Worm (Caenorhabditis elegans) whole organism, young adult: ENCODE results near the gene srx-19.
A peak's percentile ranks its signal among the peaks of the same experiment; 100 is the strongest.

ENCODE experiments used
- B0261.1 ChIP-seq: sonication (generic microtip); optimal IDR thresholded peaks from 2 replicates; lab custom pipeline; 2016; ENCODE audit warnings: mild to moderate bottlenecking, missing genetic modification characterization, moderate library complexity, missing compliant biosample characterization
- F23B12.7 ChIP-seq: sonication (generic microtip); optimal IDR thresholded peaks from 2 replicates; lab custom pipeline; 2017; ENCODE audit warnings: missing genetic modification characterization, mild to moderate bottlenecking, missing compliant biosample characterization, antibody characterized with exemption, moderate library complexity; ENCODE audit not compliant: insufficient read depth
- F33H1.4 ChIP-seq: fragments of 200-800 bp; sonication (Bioruptor generic); IDR thresholded peaks from 2 replicates; pipeline ENCODE4 v1.3.6; 2022; ENCODE audit warnings: missing genetic modification reagents, missing genetic modification characterization, missing compliant biosample characterization
- F49E8.2 ChIP-seq: sonication (generic microtip); optimal IDR thresholded peaks from 3 replicates; lab custom pipeline; 2017; ENCODE audit warnings: missing genetic modification characterization, mild to moderate bottlenecking, missing compliant biosample characterization, antibody characterized with exemption, moderate library complexity; ENCODE audit not compliant: insufficient read depth
- F55B11.4 ChIP-seq: sonication (generic microtip); optimal IDR thresholded peaks from 2 replicates; lab custom pipeline; 2016; ENCODE audit warnings: missing compliant biosample characterization, missing genetic modification characterization, borderline replicate concordance; ENCODE audit not compliant: insufficient read depth
- F57A8.1 ChIP-seq: fragments of 200-800 bp; sonication (Bioruptor generic); optimal IDR thresholded peaks from 2 replicates; lab custom pipeline; 2018; ENCODE audit warnings: mild to moderate bottlenecking, missing genetic modification characterization, moderate library complexity, missing compliant biosample characterization
- T26A5.8 ChIP-seq: sonication (generic microtip); optimal IDR thresholded peaks from 2 replicates; lab custom pipeline; 2016; ENCODE audit warnings: missing genetic modification characterization, missing compliant biosample characterization
- Y53F4B.3 ChIP-seq: fragments of 200-800 bp; sonication (Bioruptor generic); IDR thresholded peaks from 2 replicates; pipeline ENCODE4 v1.3.6; 2022; ENCODE audit warnings: missing genetic modification reagents, missing genetic modification characterization, missing compliant biosample characterization
- Y79H2A.3 ChIP-seq: fragments of 200-800 bp; sonication (Bioruptor generic); conservative IDR thresholded peaks from 2 replicates; pipeline ENCODE4 v1.3.6; 2022; ENCODE audit warnings: missing genetic modification reagents, missing genetic modification characterization, missing compliant biosample characterization
- Y95B8A.8 ChIP-seq: fragments of 200-800 bp; sonication (Bioruptor generic); IDR thresholded peaks from 2 replicates; pipeline ENCODE4 v1.3.6; 2022; ENCODE audit warnings: missing genetic modification reagents, missing genetic modification characterization, missing compliant biosample characterization
- ZK185.1 ChIP-seq: sonication (generic microtip); optimal IDR thresholded peaks from 2 replicates; lab custom pipeline; 2016; ENCODE audit warnings: mild to moderate bottlenecking, missing genetic modification characterization, missing compliant biosample characterization; ENCODE audit not compliant: poor library complexity, severe bottlenecking
- akir-1 ChIP-seq: fragments of 200-800 bp; sonication (Bioruptor generic); optimal IDR thresholded peaks from 2 replicates; lab custom pipeline; 2018; ENCODE audit warnings: mild to moderate bottlenecking, missing genetic modification characterization, moderate library complexity, missing compliant biosample characterization
- ama-1 ChIP-seq, 3 experiments: fragments of 150-350 bp in 1 of 3; sonication (generic microtip) in 2 of 3; optimal IDR thresholded peaks; 2 replicates each; lab custom pipeline; 2014 to 2018; ENCODE audit warnings: missing biosample characterization in 2 of 3, missing genetic modification characterization in 2 of 3, missing genetic modification reagents in 2 of 3
- aptf-2 ChIP-seq: fragments of 200-800 bp; sonication (Bioruptor generic); conservative IDR thresholded peaks from 2 replicates; pipeline ENCODE4 v1.3.6; 2022; ENCODE audit warnings: missing genetic modification reagents, missing genetic modification characterization, missing compliant biosample characterization
- aptf-3 ChIP-seq: fragments of 200-800 bp; sonication (Bioruptor generic); IDR thresholded peaks from 2 replicates; pipeline ENCODE4 v1.3.6; 2022; ENCODE audit warnings: missing genetic modification characterization, missing compliant biosample characterization
- attf-3 ChIP-seq: fragments of 200-800 bp; sonication (Bioruptor generic); conservative IDR thresholded peaks from 2 replicates; pipeline ENCODE4 v1.3.6; 2022; ENCODE audit warnings: missing genetic modification reagents, missing genetic modification characterization, missing compliant biosample characterization
- ceh-40 ChIP-seq: fragments of 200-800 bp; sonication (Bioruptor generic); IDR thresholded peaks from 2 replicates; pipeline ENCODE4 v1.3.6; 2022; ENCODE audit warnings: missing genetic modification characterization, missing compliant biosample characterization
- ceh-58 ChIP-seq: fragments of 200-800 bp; sonication (Bioruptor generic); IDR thresholded peaks from 2 replicates; pipeline ENCODE4 v1.3.6; 2022; ENCODE audit warnings: missing genetic modification characterization, missing compliant biosample characterization
- ceh-91 ChIP-seq: fragments of 200-800 bp; sonication (Bioruptor generic); IDR thresholded peaks from 2 replicates; pipeline ENCODE4 v1.3.6; 2022; ENCODE audit warnings: missing genetic modification reagents, missing genetic modification characterization, missing compliant biosample characterization
- dox-1 ChIP-seq: fragments of 200-800 bp; sonication (Bioruptor generic); IDR thresholded peaks from 2 replicates; pipeline ENCODE4 v1.3.6; 2022; ENCODE audit warnings: missing genetic modification reagents, missing genetic modification characterization, missing compliant biosample characterization
- ets-4 ChIP-seq: fragments of 200-800 bp; sonication (Bioruptor generic); optimal IDR thresholded peaks from 2 replicates; lab custom pipeline; 2018; ENCODE audit warnings: mild to moderate bottlenecking, missing genetic modification characterization, missing compliant biosample characterization
- him-1 ChIP-seq: sonication (generic microtip); optimal IDR thresholded peaks from 2 replicates; lab custom pipeline; 2016; ENCODE audit warnings: missing genotype, missing genetic modification reagents, missing genetic modification characterization, missing compliant biosample characterization
- hrde-1 ChIP-seq: sonication (generic microtip); optimal IDR thresholded peaks from 2 replicates; lab custom pipeline; 2016; ENCODE audit warnings: missing genetic modification characterization, mild to moderate bottlenecking, missing compliant biosample characterization, moderate library complexity, missing genotype, missing genetic modification reagents, borderline replicate concordance
- lin-40 ChIP-seq: sonication (generic microtip); optimal IDR thresholded peaks from 2 replicates; lab custom pipeline; 2016; ENCODE audit warnings: missing genetic modification characterization, mild to moderate bottlenecking, missing compliant biosample characterization, missing genotype, missing genetic modification reagents
- lin-54 ChIP-seq: fragments of 200-800 bp; sonication (Bioruptor generic); optimal IDR thresholded peaks from 2 replicates; lab custom pipeline; 2018; ENCODE audit warnings: mild to moderate bottlenecking, missing genetic modification characterization, missing compliant biosample characterization
- lir-1 ChIP-seq: fragments of 200-800 bp; sonication (Bioruptor generic); conservative IDR thresholded peaks from 2 replicates; pipeline ENCODE4 v1.3.6; 2022; ENCODE audit warnings: missing genetic modification reagents, missing genetic modification characterization, missing compliant biosample characterization
- madf-6 ChIP-seq: fragments of 200-800 bp; sonication (Bioruptor generic); IDR thresholded peaks from 2 replicates; pipeline ENCODE4 v1.3.6; 2022; ENCODE audit warnings: missing genetic modification reagents, missing genetic modification characterization, missing compliant biosample characterization
- mel-28 ChIP-seq: sonication (generic microtip); optimal IDR thresholded peaks from 2 replicates; lab custom pipeline; 2016; ENCODE audit warnings: borderline replicate concordance, mild to moderate bottlenecking, missing genetic modification characterization, missing compliant biosample characterization
- nfya-2 ChIP-seq: fragments of 200-800 bp; sonication (Bioruptor generic); IDR thresholded peaks from 2 replicates; pipeline ENCODE4 v1.3.6; 2022; ENCODE audit warnings: missing genetic modification reagents, missing genetic modification characterization, missing compliant biosample characterization
- nhr-27 ChIP-seq: fragments of 200-800 bp; sonication (Bioruptor generic); optimal IDR thresholded peaks from 2 replicates; lab custom pipeline; 2018; ENCODE audit warnings: mild to moderate bottlenecking, missing genetic modification characterization, moderate library complexity, missing compliant biosample characterization
- nhr-80 ChIP-seq: sonication (generic microtip); optimal IDR thresholded peaks from 2 replicates; lab custom pipeline; 2016; ENCODE audit warnings: missing genetic modification characterization, missing compliant biosample characterization
- pha-4 ChIP-seq: fragments of 150-350 bp; sonication (generic microtip); optimal IDR thresholded peaks from 2 replicates; lab custom pipeline; 2014; ENCODE audit warnings: missing biosample characterization, missing genetic modification reagents, missing genetic modification characterization
- rpc-1 ChIP-seq, 2 experiments: fragments of 150-350 bp in 1 of 2; sonication (generic microtip) in 1 of 2; optimal IDR thresholded peaks; 2 replicates each; lab custom pipeline; 2014 to 2018; ENCODE audit warnings: missing biosample characterization in 1 of 2, missing genetic modification characterization in 1 of 2, missing genetic modification reagents in 1 of 2, missing genotype in 1 of 2
- snpc-4 ChIP-seq, 5 experiments: fragments of 150-350 bp in 1 of 5; sonication (generic microtip) in 4 of 5; optimal IDR thresholded peaks; 2 replicates each; lab custom pipeline; 2014 to 2018; ENCODE audit warnings: missing genetic modification characterization in 5 of 5, missing biosample characterization in 3 of 5, antibody characterized with exemption in 2 of 5, mild to moderate bottlenecking in 2 of 5, missing compliant biosample characterization in 2 of 5, missing genotype in 2 of 5, moderate library complexity in 2 of 5, missing genetic modification reagents in 1 of 5
- somi-1 ChIP-seq: fragments of 200-800 bp; sonication (Bioruptor generic); optimal IDR thresholded peaks from 2 replicates; lab custom pipeline; 2018; ENCODE audit warnings: mild to moderate bottlenecking, missing genetic modification characterization, missing compliant biosample characterization
- tbp1 ChIP-seq: fragments of 200-800 bp; sonication (Bioruptor generic); optimal IDR thresholded peaks from 2 replicates; lab custom pipeline; 2018; ENCODE audit warnings: mild to moderate bottlenecking, missing genetic modification characterization, missing compliant biosample characterization
- tlf-1 ChIP-seq: fragments of 200-800 bp; sonication (Bioruptor generic); optimal IDR thresholded peaks from 2 replicates; lab custom pipeline; 2018; ENCODE audit warnings: mild to moderate bottlenecking, missing genetic modification characterization, missing compliant biosample characterization
- unc-130 ChIP-seq: sonication (generic microtip); optimal IDR thresholded peaks from 2 replicates; lab custom pipeline; 2016; ENCODE audit warnings: missing genetic modification reagents, missing genetic modification characterization, missing compliant biosample characterization
- zfh-2 ChIP-seq: fragments of 200-800 bp; sonication (Bioruptor generic); conservative IDR thresholded peaks from 2 replicates; pipeline ENCODE4 v1.3.6; 2022; ENCODE audit warnings: missing genetic modification reagents, missing genetic modification characterization, missing compliant biosample characterization
- ztf-18 ChIP-seq: sonication (generic microtip); optimal IDR thresholded peaks from 2 replicates; lab custom pipeline; 2016; ENCODE audit warnings: missing genotype, mild to moderate bottlenecking, missing genetic modification characterization, missing compliant biosample characterization
- ztf-22 ChIP-seq: fragments of 200-800 bp; sonication (Bioruptor generic); optimal IDR thresholded peaks from 2 replicates; lab custom pipeline; 2018; ENCODE audit warnings: mild to moderate bottlenecking, missing genetic modification characterization, moderate library complexity, missing compliant biosample characterization
- ztf-28 ChIP-seq: fragments of 200-800 bp; sonication (Bioruptor generic); IDR thresholded peaks from 2 replicates; pipeline ENCODE4 v1.3.6; 2022; ENCODE audit warnings: missing genetic modification reagents, missing genetic modification characterization, missing compliant biosample characterization

Gene srx-19

ce11 chrIV:6907487-6907886, 34.4 kb downstream of the srx-19 start (continued):
- TF ChIP-seq dox-1 (GFP tag; lab: Robert Waterston, UW) (0 out of 2 replicates have a peak, but pooled peaks have one; percentile 10), F33H1.4 (GFP tag; lab: Robert Waterston, UW) (0 out of 2 replicates have a peak, but pooled peaks have one; percentile 21), ceh-91 (no peak), zfh-2 (GFP tag; lab: Robert Waterston, UW) (peak; percentile 96)
- TF ChIP-seq, all 124 proteins: peak for 8

ce11 chrIV:6909863-6910733, 37.0 kb downstream of the srx-19 start, which contains the start of the genes rpn-1 and ribo-1:
rpn-1 (minus strand) TSS chrIV:6909913.
ribo-1 (plus strand) TSS chrIV:6910683.
- TF ChIP-seq F49E8.2 (tag; lab: Kevin White, UChicago) (peak; percentile 40), mel-28 (no peak), tbp1 (GFP tag; lab: Kevin White, UChicago) (peak; percentile 5), T26A5.8 (tag; lab: Kevin White, UChicago) (no peak), F23B12.7 (tag; lab: Kevin White, UChicago) (peak; percentile 28), Y95B8A.8 (GFP tag; lab: Robert Waterston, UW) (no peak), rpc-1 (optimal IDR thresholded peaks at IDR 0.05; lab: Kevin White, UChicago) (no peak), rpc-1 (tag; optimal IDR thresholded peaks at IDR 0.05; lab: Kevin White, UChicago) (no peak), aptf-3 (GFP tag; lab: Robert Waterston, UW) (no peak), ztf-22 (no peak), lir-1 (GFP tag; lab: Robert Waterston, UW) (no peak), tlf-1 (GFP tag; lab: Kevin White, UChicago) (no peak), Y53F4B.3 (GFP tag; lab: Robert Waterston, UW) (no peak), nhr-27 (tag; lab: Kevin White, UChicago) (no peak), attf-3 (GFP tag; lab: Robert Waterston, UW) (no peak), zfh-2 (GFP tag; lab: Robert Waterston, UW) (no peak), madf-6 (GFP tag; lab: Robert Waterston, UW) (peak; percentile 67), unc-130 (GFP tag; lab: Kevin White, UChicago) (no peak), ets-4 (GFP tag; lab: Kevin White, UChicago) (no peak), dox-1 (GFP tag; lab: Robert Waterston, UW) (peak; percentile 56; the same call in 1 of the 2 replicates), ceh-58 (GFP tag; lab: Robert Waterston, UW) (no peak), ztf-18 (tag; lab: Kevin White, UChicago) (peak; percentile 3), snpc-4 (GFP tag; optimal IDR thresholded peaks at IDR 0.05; lab: Kevin White, UChicago) (no peak), snpc-4 (tag; optimal IDR thresholded peaks at IDR 0.05; lab: Kevin White, UChicago) (peak in 3 of 4 experiments; percentile 42 to 64 (median 63)), ceh-91 (0 out of 2 replicates have a peak, but pooled peaks have one; percentile 32), ama-1 (optimal IDR thresholded peaks at IDR 0.05; lab: Kevin White, UChicago) (no peak), ama-1 (GFP tag; optimal IDR thresholded peaks at IDR 0.05; lab: Kevin White, UChicago) (no peak), F57A8.1 (GFP tag; lab: Kevin White, UChicago) (no peak), somi-1 (GFP tag; lab: Kevin White, UChicago) (no peak), him-1 (tag; lab: Kevin White, UChicago) (no peak), nhr-80 (tag; lab: Kevin White, UChicago) (peak; percentile 1), lin-40 (no peak), akir-1 (GFP tag; lab: Kevin White, UChicago) (no peak), aptf-2 (GFP tag; lab: Robert Waterston, UW) (no peak), hrde-1 (tag; lab: Kevin White, UChicago) (no peak), pha-4 (no peak), ZK185.1 (tag; lab: Kevin White, UChicago) (no peak), ztf-28 (GFP tag; lab: Robert Waterston, UW) (no peak), F55B11.4 (tag; lab: Kevin White, UChicago) (no peak), lin-54 (GFP tag; lab: Kevin White, UChicago) (peak; percentile 42), B0261.1 (tag; lab: Kevin White, UChicago) (no peak), ceh-40 (GFP tag; lab: Robert Waterston, UW) (no peak), Y79H2A.3 (GFP tag; lab: Robert Waterston, UW) (no peak), nfya-2 (no peak)
